Worm (Caenorhabditis elegans) whole organism, mixed stage, embryonic: ENCODE measurements around the gene mogs-1.

Experiments used
- ceh-83 ChIP-seq: fragments of 200-800 bp; sonication (Bioruptor generic); optimal IDR thresholded peaks from 2 replicates; lab custom pipeline; 2018; ENCODE audit warnings: mild to moderate bottlenecking, missing genetic modification characterization, missing compliant biosample characterization
- ces-1 ChIP-seq: fragments of 150-350 bp; optimal IDR thresholded peaks from 2 replicates; lab custom pipeline; 2014; ENCODE audit warnings: missing biosample characterization, missing genetic modification reagents, missing genetic modification characterization
- cnd-1 ChIP-seq: fragments of 200-800 bp; sonication (Bioruptor generic); optimal IDR thresholded peaks from 2 replicates; lab custom pipeline; 2018; ENCODE audit warnings: mild to moderate bottlenecking, missing genetic modification characterization, missing compliant biosample characterization
- drap-1 ChIP-seq: fragments of 200-800 bp; sonication (Bioruptor generic); optimal IDR thresholded peaks from 3 replicates; lab custom pipeline; 2018; ENCODE audit warnings: mild to moderate bottlenecking, missing genetic modification characterization, missing compliant biosample characterization
- hlh-1 ChIP-seq: fragments of 150-350 bp; optimal IDR thresholded peaks from 2 replicates; lab custom pipeline; 2014; ENCODE audit warnings: missing biosample characterization, missing genetic modification reagents, missing genetic modification characterization
- lsy-2 ChIP-seq: fragments of 150-350 bp; optimal IDR thresholded peaks from 2 replicates; lab custom pipeline; 2014; ENCODE audit warnings: missing biosample characterization, missing genetic modification characterization
- nhr-76 ChIP-seq: sonication (generic microtip); optimal IDR thresholded peaks from 2 replicates; lab custom pipeline; 2017; ENCODE audit warnings: missing biosample characterization, missing genetic modification characterization
- snpc-4 ChIP-seq: fragments of 150-350 bp; optimal IDR thresholded peaks from 2 replicates; lab custom pipeline; 2014; ENCODE audit warnings: missing biosample characterization, missing genetic modification characterization
- unc-39 ChIP-seq: fragments of 150-350 bp; optimal IDR thresholded peaks from 2 replicates; lab custom pipeline; 2014; ENCODE audit warnings: missing biosample characterization, missing genetic modification characterization

- TF ChIP-seq nhr-76 (tag; lab: Kevin White, UChicago) (no peak), drap-1 (no peak), lsy-2 (no peak), ces-1 (GFP tag; lab: Kevin White, UChicago) (no peak), hlh-1 (no peak), unc-39 (tag; lab: Kevin White, UChicago) (no peak), cnd-1 (no peak), snpc-4 (no peak), ceh-83 (GFP tag; lab: Kevin White, UChicago) (no peak)
These were observed 9.8 kb downstream of the mogs-1 start, which contains the start of gene ndx-9 for ce11 chrIV:11011920-11012319.
